Worm (Caenorhabditis elegans): ENCODE measurements around the gene atg-4.2.

- TF ChIP-seq ama-1 (optimal IDR thresholded peaks at IDR 0.05) (no peak), tra-4 (tag; optimal IDR thresholded peaks at IDR 0.05) (no peak), flt-1 (GFP tag; IDR thresholded peaks at IDR 0.05) (no peak), aly-1 (tag; optimal IDR thresholded peaks at IDR 0.05) (no peak), hnd-1 (tag; optimal IDR thresholded peaks at IDR 0.05) (no peak), scrt-1 (GFP tag; IDR thresholded peaks at IDR 0.05) (no peak), sea-1 (GFP tag; conservative IDR thresholded peaks at IDR 0.05) (no peak), pes-1 (GFP tag; IDR thresholded peaks at IDR 0.05) (no peak), F13C5.2 (tag; optimal IDR thresholded peaks at IDR 0.05) (no peak), hmg-4 (GFP tag; optimal IDR thresholded peaks at IDR 0.05) (no peak), ceh-13 (GFP tag; optimal IDR thresholded peaks at IDR 0.05) (no peak), tbx-11 (GFP tag; IDR thresholded peaks at IDR 0.05) (no peak), B0310.2 (tag; optimal IDR thresholded peaks at IDR 0.05) (no peak), ets-7 (tag; optimal IDR thresholded peaks at IDR 0.05) (no peak)
Measured at ce11 chrIV:11656144-11656780, 11.6 kb upstream of the atg-4.2 start, which contains the start of gene ZK809.5.
